Worm (Caenorhabditis elegans) whole organism, mixed stage, embryonic: ENCODE results near the gene fos-1.

Source experiments
- M03D4.4 ChIP-seq: sonication (generic microtip); optimal IDR thresholded peaks from 2 replicates; lab custom pipeline; 2017; ENCODE audit warnings: mild to moderate bottlenecking, missing genetic modification characterization, missing compliant biosample characterization
- bed-3 ChIP-seq: fragments of 200-800 bp; sonication (Bioruptor generic); optimal IDR thresholded peaks from 3 replicates; lab custom pipeline; 2018; ENCODE audit warnings: mild to moderate bottlenecking, missing genetic modification characterization, moderate library complexity, missing compliant biosample characterization
- blmp-1 ChIP-seq: fragments of 150-350 bp; optimal IDR thresholded peaks from 2 replicates; lab custom pipeline; 2014; ENCODE audit warnings: missing biosample characterization, missing genetic modification characterization
- elt-1 ChIP-seq: sonication (generic microtip); optimal IDR thresholded peaks from 2 replicates; lab custom pipeline; 2017; ENCODE audit warnings: missing genetic modification characterization, mild to moderate bottlenecking, missing compliant biosample characterization, antibody characterized with exemption, moderate library complexity, borderline replicate concordance; ENCODE audit not compliant: insufficient read depth
- elt-3 ChIP-seq: fragments of 150-350 bp; optimal IDR thresholded peaks from 2 replicates; lab custom pipeline; 2014; ENCODE audit warnings: missing biosample characterization, missing genetic modification characterization
- lin-13 ChIP-seq: fragments of 150-350 bp; optimal IDR thresholded peaks from 2 replicates; lab custom pipeline; 2014; ENCODE audit warnings: missing biosample characterization, missing genetic modification characterization
- nhr-76 ChIP-seq: sonication (generic microtip); optimal IDR thresholded peaks from 2 replicates; lab custom pipeline; 2017; ENCODE audit warnings: missing biosample characterization, missing genetic modification characterization
- pha-4 ChIP-seq: fragments of 150-350 bp; optimal IDR thresholded peaks from 2 replicates; lab custom pipeline; 2018; ENCODE audit warnings: missing biosample characterization, missing genetic modification reagents, missing genetic modification characterization

ce11 chrV:5973713-5974112 lies 29.7 kb upstream of the fos-1 start:
- no peak for TF ChIP-seq bed-3 (GFP tag; lab: Kevin White, UChicago)
- no peak for TF ChIP-seq elt-1
- TF ChIP-seq blmp-1: no peak
- no peak for TF ChIP-seq pha-4 (tag; lab: Kevin White, UChicago)
- TF ChIP-seq M03D4.4 (tag; lab: Kevin White, UChicago): no peak
- TF ChIP-seq lin-13 (tag; lab: Kevin White, UChicago): no peak
- TF ChIP-seq nhr-76 (tag; lab: Kevin White, UChicago): no peak
- TF ChIP-seq elt-3: no peak
